Worm (Caenorhabditis elegans): ENCODE measurements around the gene lgmn-1.
A peak's percentile ranks its signal among the peaks of the same experiment; 100 is the strongest.

lgmn-1 gene

ce11 chrV:12532369-12532768, 19.5 kb downstream of the lgmn-1 start:
- TF ChIP-seq nhr-47 (tag; optimal IDR thresholded peaks at IDR 0.05) (no peak), elt-2 (tag; optimal IDR thresholded peaks at IDR 0.05) (peak; percentile 57)

ce11 chrV:12533635-12534150, 20.8 kb downstream of the lgmn-1 start:
- TF ChIP-seq alr-1 (tag; optimal IDR thresholded peaks at IDR 0.05; ENCODE audit: borderline replicate concordance), result no peak
- no peak for TF ChIP-seq lin-35 (GFP tag; optimal IDR thresholded peaks at IDR 0.05)
- TF ChIP-seq zag-1 (tag; optimal IDR thresholded peaks at IDR 0.05), result no peak
- no peak for TF ChIP-seq efl-3 (GFP tag; optimal IDR thresholded peaks at IDR 0.05)
- TF ChIP-seq vab-15 (tag; optimal IDR thresholded peaks at IDR 0.05), result no peak
- TF ChIP-seq blmp-1 (tag; optimal IDR thresholded peaks at IDR 0.05), result peak; percentile 92
- TF ChIP-seq mep-1 (tag; optimal IDR thresholded peaks at IDR 0.05), result no peak
- no peak for TF ChIP-seq hlh-4 (tag; optimal IDR thresholded peaks at IDR 0.05)
- no peak for TF ChIP-seq ets-5 (GFP tag; IDR thresholded peaks at IDR 0.05)
- TF ChIP-seq elt-3 (tag; optimal IDR thresholded peaks at IDR 0.05), result peak in 5 of 6 experiments; percentile 63 to 86 (median 80)
- no peak for TF ChIP-seq pax-3 (tag; optimal IDR thresholded peaks at IDR 0.05)
- no peak for TF ChIP-seq pqm-1 (tag; optimal IDR thresholded peaks at IDR 0.05)
- TF ChIP-seq tbx-2 (tag; optimal IDR thresholded peaks at IDR 0.05), result no peak
- TF ChIP-seq unc-98 (GFP tag; IDR thresholded peaks at IDR 0.05), result no peak
- TF ChIP-seq dsc-1 (tag; optimal IDR thresholded peaks at IDR 0.05), result no peak
- no peak for TF ChIP-seq efl-1 (optimal IDR thresholded peaks at IDR 0.05)
- peak in 1 of 2 experiments; percentile 22 for TF ChIP-seq efl-1 (GFP tag; optimal IDR thresholded peaks at IDR 0.05 in 1 of 2)
- no peak for TF ChIP-seq hpl-2 (GFP tag; optimal IDR thresholded peaks at IDR 0.05)
- no peak for TF ChIP-seq nhr-28 (tag; optimal IDR thresholded peaks at IDR 0.05)
- TF ChIP-seq ceh-8 (GFP tag; optimal IDR thresholded peaks at IDR 0.05), result no peak
- no peak for TF ChIP-seq unc-30 (tag; optimal IDR thresholded peaks at IDR 0.05)
- TF ChIP-seq sptf-1 (tag; optimal IDR thresholded peaks at IDR 0.05), result no peak
- no peak for TF ChIP-seq lin-13 (GFP tag; optimal IDR thresholded peaks at IDR 0.05)
- TF ChIP-seq rnt-1 (tag; optimal IDR thresholded peaks at IDR 0.05), result peak; percentile 7
- no peak for TF ChIP-seq skn-1 (tag; optimal IDR thresholded peaks at IDR 0.05)
- no peak for TF ChIP-seq nhr-12 (tag; optimal IDR thresholded peaks at IDR 0.05)
- TF ChIP-seq ztf-4 (tag; optimal IDR thresholded peaks at IDR 0.05), result no peak
- no peak for TF ChIP-seq ztf-11 (tag; optimal IDR thresholded peaks at IDR 0.05)
- peak; percentile 75 for TF ChIP-seq nhr-85 (tag)
- no peak for TF ChIP-seq ceh-63 (GFP tag; optimal IDR thresholded peaks at IDR 0.05)
- no peak for TF ChIP-seq unc-130 (tag; optimal IDR thresholded peaks at IDR 0.05)
- peak; percentile 23 for TF ChIP-seq nhr-20 (tag; optimal IDR thresholded peaks at IDR 0.05)
- peak; percentile 49 for TF ChIP-seq lin-14 (GFP tag; optimal IDR thresholded peaks at IDR 0.05)

- TF ChIP-seq unc-30 (tag; optimal IDR thresholded peaks at IDR 0.05) (no peak), C34B4.2 (tag; optimal IDR thresholded peaks at IDR 0.05) (no peak), unc-98 (GFP tag; IDR thresholded peaks at IDR 0.05) (no peak)
These were observed 22.1 kb downstream of the lgmn-1 start for ce11 chrV:12534941-12535340.

- TF ChIP-seq aha-1 (tag; optimal IDR thresholded peaks at IDR 0.05) (no peak), tbx-2 (tag; optimal IDR thresholded peaks at IDR 0.05) (no peak), nhr-85 (tag) (peak; percentile 78), lin-14 (GFP tag; optimal IDR thresholded peaks at IDR 0.05) (peak; percentile 59), nhr-20 (tag; optimal IDR thresholded peaks at IDR 0.05) (peak; percentile 47), snu-23 (GFP tag; optimal IDR thresholded peaks at IDR 0.05) (peak; percentile 21), mep-1 (tag; optimal IDR thresholded peaks at IDR 0.05) (peak; percentile 27), ztf-11 (tag; optimal IDR thresholded peaks at IDR 0.05) (no peak), blmp-1 (tag; optimal IDR thresholded peaks at IDR 0.05) (peak; percentile 54), nhr-71 (tag; optimal IDR thresholded peaks at IDR 0.05) (peak; percentile 3), elt-3 (tag; optimal IDR thresholded peaks at IDR 0.05) (peak in 1 of 6 experiments; percentile 26), ceh-82 (tag; optimal IDR thresholded peaks at IDR 0.05) (no peak), snpc-4 (tag; optimal IDR thresholded peaks at IDR 0.05) (no peak)
These were observed 23.7 kb downstream of the lgmn-1 start for ce11 chrV:12536409-12537038.

All from whole organism, L1 larva.